Fruit fly (Drosophila melanogaster) whole organism, embryonic: ENCODE measurements around the gene CG44044.

ENCODE experiments used
- Awh ChIP-seq: fragments of 200-800 bp; sonication (Bioruptor generic); IDR thresholded peaks from 2 replicates; pipeline ENCODE4, ENCODE4 v1.3.6; 2022; ENCODE audit warnings: missing biosample characterization, missing genetic modification characterization
- B-H1 ChIP-seq: fragments of 200-800 bp; sonication (Bioruptor generic); IDR thresholded peaks from 3 replicates; pipeline ENCODE4 v1.3.6; 2022; ENCODE audit warnings: missing biosample characterization, missing genetic modification characterization
- Blimp-1 ChIP-seq: fragments of 200-800 bp; sonication (Bioruptor generic); optimal IDR thresholded peaks from 3 replicates; lab custom pipeline; 2018; ENCODE audit warnings: missing biosample characterization, missing genetic modification characterization, mild to moderate bottlenecking, moderate library complexity, missing genetic modification reagents
- CG10267 ChIP-seq: fragments of 200-800 bp; sonication (Bioruptor generic); optimal IDR thresholded peaks from 2 replicates; lab custom pipeline; 2018; ENCODE audit warnings: missing biosample characterization, mild to moderate bottlenecking, missing genetic modification characterization, moderate library complexity
- CG10654 ChIP-seq: fragments of 200-800 bp; sonication (Bioruptor generic); optimal IDR thresholded peaks from 2 replicates; lab custom pipeline; 2016; ENCODE audit warnings: missing biosample characterization, missing genetic modification characterization
- CG11696 ChIP-seq: fragments of 200-800 bp; sonication (Bioruptor generic); IDR thresholded peaks from 2 replicates; pipeline ENCODE4 v1.3.6; 2022; ENCODE audit warnings: missing biosample characterization, missing genetic modification characterization
- CG12659 ChIP-seq: fragments of 200-800 bp; sonication (Bioruptor generic); optimal IDR thresholded peaks from 3 replicates; lab custom pipeline; 2017; ENCODE audit warnings: mild to moderate bottlenecking, missing biosample characterization, missing genetic modification reagents, missing genetic modification characterization
- CG13624 ChIP-seq: fragments of 200-800 bp; sonication (Bioruptor generic); optimal IDR thresholded peaks from 2 replicates; lab custom pipeline; 2016; ENCODE audit warnings: missing biosample characterization, missing genetic modification characterization
- CG14710 ChIP-seq: fragments of 200-800 bp; sonication (Bioruptor generic); optimal IDR thresholded peaks from 3 replicates; lab custom pipeline; 2019; ENCODE audit warnings: missing biosample characterization, mild to moderate bottlenecking, missing genetic modification characterization, moderate library complexity
- CG1603 ChIP-seq: fragments of 200-800 bp; sonication (Bioruptor generic); optimal IDR thresholded peaks from 2 replicates; lab custom pipeline; 2019; ENCODE audit warnings: missing biosample characterization, mild to moderate bottlenecking, missing genetic modification characterization, moderate library complexity
- CG17829 ChIP-seq: fragments of 200-800 bp; optimal IDR thresholded peaks from 2 replicates; lab custom pipeline; 2019; ENCODE audit warnings: missing biosample characterization, mild to moderate bottlenecking, missing genetic modification characterization, moderate library complexity
- CG17912 ChIP-seq: fragments of 200-800 bp; sonication (Bioruptor generic); optimal IDR thresholded peaks from 2 replicates; lab custom pipeline; 2018; ENCODE audit warnings: missing biosample characterization, mild to moderate bottlenecking, missing genetic modification characterization
- CG2712 ChIP-seq: fragments of 200-800 bp; optimal IDR thresholded peaks from 3 replicates; lab custom pipeline; 2019; ENCODE audit warnings: missing biosample characterization, mild to moderate bottlenecking, missing genetic modification characterization, moderate library complexity
- CG3281 ChIP-seq: fragments of 200-800 bp; sonication (Bioruptor generic); optimal IDR thresholded peaks from 3 replicates; lab custom pipeline; 2017; ENCODE audit warnings: missing biosample characterization, mild to moderate bottlenecking, missing genetic modification characterization
- CG34376 ChIP-seq: fragments of 200-800 bp; sonication (Bioruptor generic); optimal IDR thresholded peaks from 2 replicates; lab custom pipeline; 2018; ENCODE audit warnings: missing biosample characterization, mild to moderate bottlenecking, missing genetic modification characterization
- CG8924 ChIP-seq: fragments of 200-800 bp; optimal IDR thresholded peaks from 3 replicates; lab custom pipeline; 2019; ENCODE audit warnings: missing biosample characterization, mild to moderate bottlenecking, missing genetic modification characterization, moderate library complexity
- CTCF ChIP-seq: fragments of 200-800 bp; sonication (Bioruptor generic); optimal IDR thresholded peaks from 2 replicates; lab custom pipeline; 2017; ENCODE audit warnings: missing biosample characterization, mild to moderate bottlenecking, missing genetic modification characterization, moderate library complexity
- D ChIP-seq, 2 experiments: fragments of 200-800 bp in 1 of 2; fragments of >200 bp in 1 of 2; sonication (Bioruptor generic) in 1 of 2; optimal IDR thresholded peaks; 2 replicates in 1 of 2; 3 replicates in 1 of 2; lab custom pipeline; 2017; ENCODE audit warnings: mild to moderate bottlenecking in 1 of 2, missing biosample characterization in 1 of 2, missing genetic modification characterization in 1 of 2, missing genetic modification reagents in 1 of 2
- Dp ChIP-seq: fragments of 200-800 bp; sonication (Bioruptor generic); optimal IDR thresholded peaks from 2 replicates; lab custom pipeline; 2018; ENCODE audit warnings: missing biosample characterization, mild to moderate bottlenecking, missing genetic modification characterization, moderate library complexity
- Elba2 ChIP-seq: fragments of 200-800 bp; sonication (Bioruptor generic); optimal IDR thresholded peaks from 3 replicates; lab custom pipeline; 2016; ENCODE audit warnings: missing biosample characterization, missing genetic modification characterization
- HLH4C ChIP-seq: fragments of 200-800 bp; sonication (Bioruptor generic); IDR thresholded peaks from 3 replicates; pipeline ENCODE4 v1.3.6; 2022; ENCODE audit warnings: missing biosample characterization, missing genetic modification characterization; ENCODE audit not compliant: partially characterized antibody
- Hey ChIP-seq: fragments of 200-800 bp; sonication (Bioruptor generic); optimal IDR thresholded peaks from 3 replicates; lab custom pipeline; 2018; ENCODE audit warnings: missing biosample characterization, mild to moderate bottlenecking, missing genetic modification characterization
- Hmr ChIP-seq: fragments of 200-800 bp; sonication (Bioruptor generic); optimal IDR thresholded peaks from 3 replicates; lab custom pipeline; 2017; ENCODE audit warnings: mild to moderate bottlenecking, missing biosample characterization, missing genetic modification reagents, missing genetic modification characterization
- Hr51 ChIP-seq, 2 experiments: fragments of 200-800 bp; sonication (Bioruptor generic); optimal IDR thresholded peaks; 2 replicates in 1 of 2; 3 replicates in 1 of 2; lab custom pipeline; 2016 to 2018; ENCODE audit warnings: missing biosample characterization in 2 of 2, missing genetic modification characterization in 2 of 2, mild to moderate bottlenecking in 1 of 2, moderate library complexity in 1 of 2
- Kr ChIP-seq: fragments of 200-800 bp; sonication (Bioruptor generic); optimal IDR thresholded peaks from 2 replicates; lab custom pipeline; 2017; ENCODE audit warnings: missing biosample characterization, mild to moderate bottlenecking, missing genetic modification characterization
- MBD-R2 ChIP-seq: fragments of 200-800 bp; sonication (Bioruptor generic); IDR thresholded peaks from 2 replicates; pipeline ENCODE4 v1.3.6; 2022; ENCODE audit warnings: missing biosample characterization, missing genetic modification characterization
- MESR4 ChIP-seq: fragments of 200-800 bp; sonication (Bioruptor generic); optimal IDR thresholded peaks from 2 replicates; lab custom pipeline; 2018; ENCODE audit warnings: missing biosample characterization, mild to moderate bottlenecking, missing genetic modification characterization, moderate library complexity
- Med ChIP-seq: fragments of 200-800 bp; sonication (Bioruptor generic); peaks from one replicate; lab custom pipeline; 2016; ENCODE audit warnings: missing biosample characterization, missing genetic modification characterization, mild to moderate bottlenecking, inconsistent platforms, moderate library complexity
- Ravus ChIP-seq: fragments of 200-800 bp; sonication (Bioruptor generic); IDR thresholded peaks from 2 replicates; pipeline ENCODE4 v1.3.6; 2022; ENCODE audit warnings: missing biosample characterization, missing genetic modification characterization
- Trl ChIP-seq, 3 experiments: fragments of >200 bp in 2 of 3; fragments of 200-800 bp in 1 of 3; sonication (Bioruptor generic) in 1 of 3; optimal IDR thresholded peaks; 2 replicates in 1 of 3; 3 replicates in 2 of 3; lab custom pipeline; 2016 to 2017; ENCODE audit warnings: missing biosample characterization in 1 of 3, missing genetic modification characterization in 1 of 3
- YL-1 ChIP-seq: fragments of 200-800 bp; sonication (Bioruptor generic); optimal IDR thresholded peaks from 3 replicates; lab custom pipeline; 2017; ENCODE audit warnings: missing biosample characterization, mild to moderate bottlenecking, missing genetic modification characterization
- abd-A ChIP-seq: fragments of 200-800 bp; sonication (Bioruptor generic); optimal IDR thresholded peaks from 3 replicates; lab custom pipeline; 2019; ENCODE audit warnings: missing biosample characterization, mild to moderate bottlenecking, missing genetic modification characterization, moderate library complexity
- cad ChIP-seq: fragments of >200 bp; optimal IDR thresholded peaks from 2 replicates; lab custom pipeline; 2017; ENCODE audit warnings: missing biosample characterization, missing genetic modification characterization
- cwo ChIP-seq: fragments of 200-800 bp; sonication (Bioruptor generic); optimal IDR thresholded peaks from 3 replicates; lab custom pipeline; 2017; ENCODE audit warnings: missing biosample characterization, missing genetic modification characterization, mild to moderate bottlenecking, moderate library complexity, missing genetic modification reagents
- fd3F ChIP-seq: fragments of 200-800 bp; sonication (Bioruptor generic); optimal IDR thresholded peaks from 2 replicates; lab custom pipeline; 2018; ENCODE audit warnings: missing biosample characterization, mild to moderate bottlenecking, missing genetic modification characterization, moderate library complexity
- gcm ChIP-seq: fragments of 200-800 bp; sonication (Bioruptor generic); optimal IDR thresholded peaks from 2 replicates; lab custom pipeline; 2019; ENCODE audit warnings: missing biosample characterization, mild to moderate bottlenecking, missing genetic modification characterization, moderate library complexity
- gem ChIP-seq: fragments of 200-800 bp; sonication (Bioruptor generic); optimal IDR thresholded peaks from 2 replicates; lab custom pipeline; 2019; ENCODE audit warnings: missing biosample characterization, mild to moderate bottlenecking, missing genetic modification characterization, moderate library complexity
- grn ChIP-seq: fragments of 200-800 bp; sonication (Bioruptor generic); optimal IDR thresholded peaks from 3 replicates; lab custom pipeline; 2017; ENCODE audit warnings: missing biosample characterization, missing genetic modification characterization
- hbn ChIP-seq: fragments of 200-800 bp; sonication (Bioruptor generic); IDR thresholded peaks from 2 replicates; pipeline ENCODE4 v1.3.6; 2022; ENCODE audit warnings: missing biosample characterization, missing genetic modification characterization; ENCODE audit not compliant: partially characterized antibody
- lab ChIP-seq: fragments of 200-800 bp; sonication (Bioruptor generic); optimal IDR thresholded peaks from 3 replicates; lab custom pipeline; 2017; ENCODE audit warnings: missing biosample characterization, missing genetic modification characterization, mild to moderate bottlenecking, moderate library complexity, missing genetic modification reagents
- lilli ChIP-seq: fragments of 200-800 bp; sonication (Bioruptor generic); optimal IDR thresholded peaks from 3 replicates; lab custom pipeline; 2016; ENCODE audit warnings: missing biosample characterization, missing genetic modification characterization
- otp ChIP-seq: fragments of 200-800 bp; sonication (Bioruptor generic); IDR thresholded peaks from 3 replicates; pipeline ENCODE4, ENCODE4 v1.3.6; 2022; ENCODE audit warnings: missing biosample characterization, missing genetic modification characterization
- pnt ChIP-seq: fragments of 200-800 bp; sonication (Bioruptor generic); optimal IDR thresholded peaks from 3 replicates; lab custom pipeline; 2016; ENCODE audit warnings: missing biosample characterization, missing genetic modification characterization
- pzg ChIP-seq: fragments of 200-800 bp; sonication (Bioruptor generic); optimal IDR thresholded peaks from 3 replicates; lab custom pipeline; 2018; ENCODE audit warnings: missing biosample characterization, mild to moderate bottlenecking, missing genetic modification characterization, moderate library complexity
- stwl ChIP-seq: fragments of 200-800 bp; sonication (Bioruptor generic); optimal IDR thresholded peaks from 3 replicates; lab custom pipeline; 2018; ENCODE audit warnings: missing biosample characterization, mild to moderate bottlenecking, missing genetic modification characterization, moderate library complexity
- tna ChIP-seq: fragments of 200-800 bp; sonication (Bioruptor generic); IDR thresholded peaks from 2 replicates; pipeline ENCODE4 v1.3.6; 2022; ENCODE audit warnings: missing biosample characterization, missing genetic modification characterization; ENCODE audit not compliant: partially characterized antibody
- zen2 ChIP-seq: fragments of 200-800 bp; sonication (Bioruptor generic); IDR thresholded peaks from 3 replicates; pipeline ENCODE4 v1.3.6; 2022; ENCODE audit warnings: missing biosample characterization, missing genetic modification characterization; ENCODE audit not compliant: partially characterized antibody
- zfh1 ChIP-seq: fragments of 200-800 bp; sonication (Bioruptor generic); IDR thresholded peaks from 3 replicates; pipeline ENCODE4 v1.3.6; 2022; ENCODE audit warnings: missing biosample characterization, missing genetic modification characterization

The CG44044 gene

dm6 chr3R:16349111-16349655, 27.5 kb downstream of the CG44044 start, which contains the start of the genes CG14879 and Manf (continued):
- TF ChIP-seq CG8924 (peak; percentile 0), tna (GFP tag; lab: Robert Waterston, UW) (peak; percentile 52; the same call in 1 of the 2 replicates), CG13624 (GFP tag; lab: Kevin White, UChicago) (peak; percentile 27), Ravus (GFP tag; lab: Robert Waterston, UW) (no peak), CG2712 (tag; lab: Kevin White, UChicago) (peak; percentile 27), cad (GFP tag; lab: Kevin White, UChicago) (no peak), Dp (GFP tag; lab: Kevin White, UChicago) (peak; percentile 90), Elba2 (GFP tag; lab: Kevin White, UChicago) (peak; percentile 67), YL-1 (peak; percentile 72), Trl (optimal IDR thresholded peaks at IDR 0.05; lab: Kevin White, UChicago) (peak in 1 of 2 experiments; percentile 1), Trl (GFP tag; optimal IDR thresholded peaks at IDR 0.05; lab: Kevin White, UChicago) (no peak), CG14710 (peak; percentile 16), CG10654 (GFP tag; lab: Kevin White, UChicago) (no peak), CG34376 (no peak), gem (tag; lab: Kevin White, UChicago) (peak; percentile 85), CG17912 (peak; percentile 30), MESR4 (GFP tag; lab: Kevin White, UChicago) (peak; percentile 85), zfh1 (GFP tag; lab: Robert Waterston, UW) (peak; percentile 41; the same call in 1 of the 3 replicates), grn (GFP tag; lab: Kevin White, UChicago) (no peak), Hmr (GFP tag; lab: Kevin White, UChicago) (peak; percentile 46), CG17829 (peak; percentile 30), fd3F (GFP tag; lab: Kevin White, UChicago) (no peak), pzg (GFP tag; lab: Kevin White, UChicago) (peak; percentile 86), lilli (GFP tag; lab: Kevin White, UChicago) (peak; percentile 17), Kr (GFP tag; lab: Kevin White, UChicago) (no peak), CG1603 (tag; lab: Kevin White, UChicago) (peak; percentile 61), CG3281 (GFP tag; lab: Kevin White, UChicago) (peak; percentile 5), B-H1 (no peak), CTCF (peak; percentile 38), abd-A (no peak), otp (GFP tag; lab: Robert Waterston, UW) (no peak; the same call in 2 of the 3 replicates), Hr51 (GFP tag; optimal IDR thresholded peaks at IDR 0.05; lab: Kevin White, UChicago) (no peak), gcm (peak; percentile 25), Awh (no peak), cwo (GFP tag; lab: Kevin White, UChicago) (peak; percentile 31), lab (GFP tag; lab: Kevin White, UChicago) (peak; percentile 42), Blimp-1 (GFP tag; lab: Kevin White, UChicago) (no peak), Hey (no peak), CG12659 (peak; percentile 34), MBD-R2 (GFP tag; lab: Robert Waterston, UW) (peak; percentile 51), HLH4C (GFP tag; lab: Robert Waterston, UW) (peak; percentile 57; the same call in 2 of the 3 replicates), CG11696 (GFP tag; lab: Robert Waterston, UW) (no peak), zen2 (GFP tag; lab: Robert Waterston, UW) (0 out of 3 replicates have a peak, but pooled peaks have one; percentile 4), stwl (peak; percentile 50), CG10267 (tag; lab: Kevin White, UChicago) (peak; percentile 38), hbn (GFP tag; lab: Robert Waterston, UW) (peak; percentile 43), D (optimal IDR thresholded peaks at IDR 0.05; lab: Kevin White, UChicago) (peak; percentile 26), D (GFP tag; optimal IDR thresholded peaks at IDR 0.05; lab: Kevin White, UChicago) (no peak), pnt (GFP tag; lab: Kevin White, UChicago) (no peak), Med (GFP tag; lab: Kevin White, UChicago) (peak; percentile 84)
